Worm (Caenorhabditis elegans): ENCODE results near the gene wht-6.

wht-6 gene

ce11 chrIII:6444335-6444734 is 27.2 kb upstream of the wht-6 start, which contains the start of gene C05D11.13 (continued):
- peak; percentile 30; the same call in 1 of the 2 replicates for TF ChIP-seq dmd-6 (GFP tag; IDR thresholded peaks at IDR 0.05)
- peak; percentile 37 for TF ChIP-seq rbr-2 (tag; optimal IDR thresholded peaks at IDR 0.05)
- TF ChIP-seq mep-1 (tag; optimal IDR thresholded peaks at IDR 0.05) = peak; percentile 73
- no peak for TF ChIP-seq lin-13 (GFP tag; optimal IDR thresholded peaks at IDR 0.05)
- TF ChIP-seq duxl-1 (tag; optimal IDR thresholded peaks at IDR 0.05; ENCODE audit: poor library complexity) = peak; percentile 66
- no peak for TF ChIP-seq nhr-237 (tag; optimal IDR thresholded peaks at IDR 0.05)
- TF ChIP-seq F37D6.2 (tag; optimal IDR thresholded peaks at IDR 0.05) = no peak
- peak; percentile 39 for TF ChIP-seq nhr-102 (tag; optimal IDR thresholded peaks at IDR 0.05)
- no peak for TF ChIP-seq zag-1 (tag; optimal IDR thresholded peaks at IDR 0.05)
- peak; percentile 1 for TF ChIP-seq aha-1 (tag)
- peak; percentile 19 for TF ChIP-seq ama-1 (optimal IDR thresholded peaks at IDR 0.05)
- TF ChIP-seq arid-1 (GFP tag; conservative IDR thresholded peaks at IDR 0.05) = 0 out of 2 replicates have a peak, but pooled peaks have one; percentile 27
- TF ChIP-seq nhr-11 (tag; optimal IDR thresholded peaks at IDR 0.05) = no peak
- peak; percentile 42 for TF ChIP-seq mxl-3 (GFP tag; optimal IDR thresholded peaks at IDR 0.05)
- no peak for TF ChIP-seq spr-3 (GFP tag; optimal IDR thresholded peaks at IDR 0.05)
- peak; percentile 54 for TF ChIP-seq nhr-6 (tag; optimal IDR thresholded peaks at IDR 0.05)

ce11 chrIII:6446807-6447206 is 24.7 kb upstream of the wht-6 start, which contains the start of gene let-721:
Gene let-721 (minus strand): TSS chrIII:6446907.
- TF ChIP-seq vab-7 (GFP tag; IDR thresholded peaks at IDR 0.05) (0 out of 2 replicates have a peak, but pooled peaks have one; percentile 11), ceh-82 (tag; optimal IDR thresholded peaks at IDR 0.05) (no peak), unc-62 (GFP tag; optimal IDR thresholded peaks at IDR 0.05 in 1 of 2) (peak in 1 of 2 experiments; percentile 45), unc-62 (tag; optimal IDR thresholded peaks at IDR 0.05) (no peak)

ce11 chrIII:6447521-6447920 is 24.0 kb upstream of the wht-6 start:
- no peak for TF ChIP-seq Y75B8A.6 (GFP tag; IDR thresholded peaks at IDR 0.05)
- no peak for TF ChIP-seq dmd-8 (GFP tag; IDR thresholded peaks at IDR 0.05)
- TF ChIP-seq lin-39 (tag; optimal IDR thresholded peaks at IDR 0.05) = no peak
- TF ChIP-seq nhr-41 (GFP tag; IDR thresholded peaks at IDR 0.05) = no peak
- TF ChIP-seq daf-16 (GFP tag; optimal IDR thresholded peaks at IDR 0.05) = peak; percentile 51 to 55
- TF ChIP-seq daf-16 (tag; optimal IDR thresholded peaks at IDR 0.05) = peak; percentile 57
- TF ChIP-seq set-16 (GFP tag; IDR thresholded peaks at IDR 0.05) = no peak
- no peak for TF ChIP-seq madf-9 (GFP tag; conservative IDR thresholded peaks at IDR 0.05)
- peak; percentile 78 for TF ChIP-seq nhr-11 (tag; optimal IDR thresholded peaks at IDR 0.05)
- TF ChIP-seq lim-7 (GFP tag; IDR thresholded peaks at IDR 0.05) = no peak
- TF ChIP-seq jun-1 (tag; optimal IDR thresholded peaks at IDR 0.05) = peak; percentile 36
- no peak for TF ChIP-seq F49E8.2 (tag; optimal IDR thresholded peaks at IDR 0.05; ENCODE audit: borderline replicate concordance)
- TF ChIP-seq zfp-3 (GFP tag; conservative IDR thresholded peaks at IDR 0.05) = no peak
- TF ChIP-seq hlh-11 (tag; optimal IDR thresholded peaks at IDR 0.05) = peak; percentile 89
- no peak for TF ChIP-seq nhr-25 (tag; optimal IDR thresholded peaks at IDR 0.05; ENCODE audit: borderline replicate concordance, insufficient read depth)
- TF ChIP-seq nhr-237 (tag; optimal IDR thresholded peaks at IDR 0.05) = no peak
- no peak for TF ChIP-seq zag-1 (tag; optimal IDR thresholded peaks at IDR 0.05)
- peak; percentile 52 for TF ChIP-seq lin-13 (GFP tag; optimal IDR thresholded peaks at IDR 0.05)
- TF ChIP-seq ceh-82 (tag; optimal IDR thresholded peaks at IDR 0.05) = no peak
- TF ChIP-seq snpc-4 (tag; optimal IDR thresholded peaks at IDR 0.05) = no peak
- peak; percentile 98 for TF ChIP-seq aha-1 (tag)
- TF ChIP-seq lsy-2 (tag; optimal IDR thresholded peaks at IDR 0.05) = peak in 1 of 2 experiments; percentile 73
- TF ChIP-seq nhr-102 (tag; optimal IDR thresholded peaks at IDR 0.05) = peak; percentile 26
- no peak for TF ChIP-seq aly-2 (tag; optimal IDR thresholded peaks at IDR 0.05)
- peak; percentile 33 for TF ChIP-seq nhr-6 (tag; optimal IDR thresholded peaks at IDR 0.05)
- no peak for TF ChIP-seq ZK546.5 (tag; optimal IDR thresholded peaks at IDR 0.05)
- peak; percentile 82 for TF ChIP-seq tra-1 (GFP tag; IDR thresholded peaks at IDR 0.05)
- peak; percentile 33 for TF ChIP-seq dpl-1 (GFP tag; optimal IDR thresholded peaks at IDR 0.05)
- no peak for TF ChIP-seq saeg-2 (GFP tag; IDR thresholded peaks at IDR 0.05)
- no peak for TF ChIP-seq zfp-2 (tag; optimal IDR thresholded peaks at IDR 0.05)
- TF ChIP-seq dmd-6 (GFP tag; IDR thresholded peaks at IDR 0.05) = peak; percentile 78
- no peak for TF ChIP-seq snpc-1.2 (GFP tag; IDR thresholded peaks at IDR 0.05)
- TF ChIP-seq Y5F2A.4 (GFP tag; optimal IDR thresholded peaks at IDR 0.05) = no peak
- no peak for TF ChIP-seq F44E2.7 (GFP tag; IDR thresholded peaks at IDR 0.05)
- peak; percentile 24 for TF ChIP-seq cey-2 (tag; optimal IDR thresholded peaks at IDR 0.05; ENCODE audit: borderline replicate concordance, insufficient read depth)
- TF ChIP-seq nhr-42 (GFP tag; IDR thresholded peaks at IDR 0.05) = 0 out of 2 replicates have a peak, but pooled peaks have one; percentile 22

Data from whole organism, L4 larva.